Worm (Caenorhabditis elegans): ENCODE results near the gene F09B12.5.

F09B12.5 gene

ce11 chrX:15047541-15047940, 37.0 kb upstream of the F09B12.5 start:
- TF ChIP-seq T22C8.4 (GFP tag; IDR thresholded peaks at IDR 0.05) (no peak), ref-1 (GFP tag; conservative IDR thresholded peaks at IDR 0.05) (no peak), flt-1 (GFP tag; IDR thresholded peaks at IDR 0.05) (no peak), cog-1 (tag; optimal IDR thresholded peaks at IDR 0.05) (no peak), tab-1 (GFP tag; IDR thresholded peaks at IDR 0.05) (no peak), ztf-29 (GFP tag; IDR thresholded peaks at IDR 0.05) (no peak), med-1 (GFP tag; optimal IDR thresholded peaks at IDR 0.05; ENCODE audit: insufficient read depth) (no peak), ztf-23 (GFP tag; IDR thresholded peaks at IDR 0.05) (no peak)

DNA sequence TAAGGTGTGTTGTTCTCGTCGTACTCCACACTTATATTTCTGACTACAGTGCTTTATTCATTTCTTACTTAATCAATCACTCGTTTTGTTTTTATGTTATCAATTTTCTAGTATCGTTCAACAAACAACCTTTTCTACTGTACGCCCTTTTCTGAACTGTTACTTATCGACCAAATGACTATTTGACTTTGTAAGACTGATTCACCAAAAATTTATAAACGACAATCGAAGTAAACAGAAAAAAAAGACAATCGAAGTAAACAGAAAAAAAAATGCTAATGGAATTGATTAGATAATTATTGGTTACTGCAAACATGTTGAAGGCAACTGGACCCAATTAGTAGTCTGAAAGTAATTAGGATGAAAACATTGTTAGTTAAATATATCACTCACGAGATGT, 34.5 kb upstream of the F09B12.5 start:
- TF ChIP-seq tab-1 (GFP tag; IDR thresholded peaks at IDR 0.05), result no peak
- TF ChIP-seq ztf-29 (GFP tag; IDR thresholded peaks at IDR 0.05), result no peak
- TF ChIP-seq cog-1 (tag; optimal IDR thresholded peaks at IDR 0.05), result no peak
- no peak for TF ChIP-seq ref-1 (GFP tag; conservative IDR thresholded peaks at IDR 0.05)
- no peak for TF ChIP-seq ztf-23 (GFP tag; IDR thresholded peaks at IDR 0.05)
- no peak for TF ChIP-seq T22C8.4 (GFP tag; IDR thresholded peaks at IDR 0.05)
- TF ChIP-seq med-1 (GFP tag; optimal IDR thresholded peaks at IDR 0.05; ENCODE audit: insufficient read depth), result no peak
- no peak for TF ChIP-seq flt-1 (GFP tag; IDR thresholded peaks at IDR 0.05)
- no peak for TF ChIP-seq klf-2 (GFP tag; conservative IDR thresholded peaks at IDR 0.05)

- TF ChIP-seq ztf-29 (GFP tag; IDR thresholded peaks at IDR 0.05), result no peak
- TF ChIP-seq cog-1 (tag; optimal IDR thresholded peaks at IDR 0.05), result no peak
- no peak for TF ChIP-seq klf-2 (GFP tag; conservative IDR thresholded peaks at IDR 0.05)
- no peak for TF ChIP-seq med-1 (GFP tag; optimal IDR thresholded peaks at IDR 0.05; ENCODE audit: insufficient read depth)
- TF ChIP-seq ztf-23 (GFP tag; IDR thresholded peaks at IDR 0.05), result no peak
Observed at ce11 chrX:15052385-15052784, 32.1 kb upstream of the F09B12.5 start, which contains the start of gene H03G16.6. Gene H03G16.6, plus strand, starts transcription at chrX:15052685.

DNA sequence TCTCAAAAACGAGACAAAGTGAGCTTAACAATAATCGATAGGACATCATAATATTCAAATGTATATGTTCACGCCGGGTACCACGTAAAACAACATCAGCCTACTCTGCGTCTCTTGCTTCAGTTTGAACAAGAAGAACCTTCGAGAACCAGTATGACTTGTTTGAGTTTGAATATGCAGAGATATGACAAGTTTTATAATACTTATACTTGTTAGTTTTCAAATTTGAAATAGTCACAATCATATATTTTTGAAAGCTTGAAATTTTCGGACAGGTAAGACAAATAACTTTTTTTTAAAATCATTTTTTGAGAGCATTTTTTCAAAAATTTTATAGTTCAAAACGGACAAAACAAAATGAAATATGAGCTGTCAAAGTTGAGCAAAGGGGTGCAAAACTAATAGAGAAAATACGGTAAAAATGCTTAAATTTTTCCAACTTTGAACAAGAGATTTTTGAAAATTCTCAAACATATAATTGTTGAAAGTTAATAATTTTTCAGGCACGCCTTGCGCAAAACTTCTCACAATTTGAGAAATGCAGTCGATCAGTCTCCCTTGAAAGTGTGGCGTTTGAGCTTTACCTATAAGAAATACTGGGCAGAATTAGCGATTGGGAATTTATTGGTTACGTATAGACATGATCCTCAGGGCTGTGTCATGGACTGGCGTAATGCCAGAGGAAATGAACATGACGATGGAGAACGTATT, 31.1 kb upstream of the F09B12.5 start, which contains the start of gene H03G16.1:
H03G16.1 (plus strand) TSS at position 661 of the 711 bp plus-strand sequence.
- no peak for TF ChIP-seq ztf-23 (GFP tag; IDR thresholded peaks at IDR 0.05)
- TF ChIP-seq klf-2 (GFP tag; conservative IDR thresholded peaks at IDR 0.05), result no peak
- no peak for TF ChIP-seq flt-1 (GFP tag; IDR thresholded peaks at IDR 0.05)
- TF ChIP-seq cog-1 (tag; optimal IDR thresholded peaks at IDR 0.05), result no peak
- TF ChIP-seq ztf-29 (GFP tag; IDR thresholded peaks at IDR 0.05), result no peak
- no peak for TF ChIP-seq tab-1 (GFP tag; IDR thresholded peaks at IDR 0.05)
- TF ChIP-seq ref-1 (GFP tag; conservative IDR thresholded peaks at IDR 0.05), result no peak
- no peak for TF ChIP-seq med-1 (GFP tag; optimal IDR thresholded peaks at IDR 0.05; ENCODE audit: insufficient read depth)
- no peak for TF ChIP-seq T22C8.4 (GFP tag; IDR thresholded peaks at IDR 0.05)

ce11 chrX:15055914-15056313, 28.6 kb upstream of the F09B12.5 start, which contains the start of gene H03G16.7:
Gene H03G16.7, minus strand, starts transcription at chrX:15056014.
- TF ChIP-seq ztf-23 (GFP tag; IDR thresholded peaks at IDR 0.05) (no peak), flt-1 (GFP tag; IDR thresholded peaks at IDR 0.05) (no peak), cog-1 (tag; optimal IDR thresholded peaks at IDR 0.05) (no peak), tab-1 (GFP tag; IDR thresholded peaks at IDR 0.05) (no peak), ztf-29 (GFP tag; IDR thresholded peaks at IDR 0.05) (no peak), ref-1 (GFP tag; conservative IDR thresholded peaks at IDR 0.05) (no peak), klf-2 (GFP tag; conservative IDR thresholded peaks at IDR 0.05) (no peak), T22C8.4 (GFP tag; IDR thresholded peaks at IDR 0.05) (no peak), med-1 (GFP tag; optimal IDR thresholded peaks at IDR 0.05; ENCODE audit: insufficient read depth) (no peak)

- TF ChIP-seq T22C8.4 (GFP tag; IDR thresholded peaks at IDR 0.05), result no peak
- TF ChIP-seq ztf-29 (GFP tag; IDR thresholded peaks at IDR 0.05), result no peak
- no peak for TF ChIP-seq med-1 (GFP tag; optimal IDR thresholded peaks at IDR 0.05; ENCODE audit: insufficient read depth)
- no peak for TF ChIP-seq ztf-23 (GFP tag; IDR thresholded peaks at IDR 0.05)
- TF ChIP-seq klf-2 (GFP tag; conservative IDR thresholded peaks at IDR 0.05), result no peak
- TF ChIP-seq cog-1 (tag; optimal IDR thresholded peaks at IDR 0.05), result no peak
- no peak for TF ChIP-seq ref-1 (GFP tag; conservative IDR thresholded peaks at IDR 0.05)
- no peak for TF ChIP-seq flt-1 (GFP tag; IDR thresholded peaks at IDR 0.05)
- TF ChIP-seq tab-1 (GFP tag; IDR thresholded peaks at IDR 0.05), result no peak
Observed at ce11 chrX:15056737-15057136, 27.8 kb upstream of the F09B12.5 start, which contains the start of gene H03G16.5. Gene H03G16.5, minus strand, starts transcription at chrX:15056837.

DNA sequence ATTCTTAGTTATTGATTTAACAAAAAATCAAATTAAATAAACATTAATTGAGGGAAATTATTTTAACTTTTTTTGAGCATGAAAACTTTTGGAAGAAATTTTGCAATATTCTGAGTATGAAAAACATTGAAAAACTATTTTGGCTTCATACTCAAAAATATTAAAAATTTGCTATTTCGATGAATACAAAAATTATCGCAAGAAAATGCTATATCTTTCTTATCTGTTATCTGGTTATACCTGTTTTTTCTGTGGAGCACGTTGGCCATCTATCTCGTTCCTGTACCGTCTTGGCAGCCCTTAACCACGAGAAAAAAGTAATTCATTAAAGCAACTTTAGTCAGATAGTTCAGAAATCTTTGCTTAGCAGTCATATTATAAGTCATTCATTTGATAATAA, 26.6 kb upstream of the F09B12.5 start:
- TF ChIP-seq ztf-29 (GFP tag; IDR thresholded peaks at IDR 0.05) (no peak), med-1 (GFP tag; optimal IDR thresholded peaks at IDR 0.05; ENCODE audit: insufficient read depth) (no peak), T22C8.4 (GFP tag; IDR thresholded peaks at IDR 0.05) (no peak), flt-1 (GFP tag; IDR thresholded peaks at IDR 0.05) (no peak), tab-1 (GFP tag; IDR thresholded peaks at IDR 0.05) (no peak), ref-1 (GFP tag; conservative IDR thresholded peaks at IDR 0.05) (no peak), klf-2 (GFP tag; conservative IDR thresholded peaks at IDR 0.05) (no peak), ztf-23 (GFP tag; IDR thresholded peaks at IDR 0.05) (no peak), cog-1 (tag; optimal IDR thresholded peaks at IDR 0.05) (no peak)

- TF ChIP-seq med-1 (GFP tag; optimal IDR thresholded peaks at IDR 0.05; ENCODE audit: insufficient read depth), result no peak
- TF ChIP-seq flt-1 (GFP tag; IDR thresholded peaks at IDR 0.05), result no peak
- TF ChIP-seq T22C8.4 (GFP tag; IDR thresholded peaks at IDR 0.05), result no peak
- no peak for TF ChIP-seq cog-1 (tag; optimal IDR thresholded peaks at IDR 0.05)
- TF ChIP-seq klf-2 (GFP tag; conservative IDR thresholded peaks at IDR 0.05), result no peak
- TF ChIP-seq tab-1 (GFP tag; IDR thresholded peaks at IDR 0.05), result no peak
- TF ChIP-seq ztf-23 (GFP tag; IDR thresholded peaks at IDR 0.05), result no peak
- TF ChIP-seq ref-1 (GFP tag; conservative IDR thresholded peaks at IDR 0.05), result no peak
- TF ChIP-seq ztf-29 (GFP tag; IDR thresholded peaks at IDR 0.05), result no peak
Observed at ce11 chrX:15060303-15060702, 24.2 kb upstream of the F09B12.5 start, which contains the start of gene fbxa-96. Gene fbxa-96, minus strand, starts transcription at chrX:15060403.

- TF ChIP-seq ref-1 (GFP tag; conservative IDR thresholded peaks at IDR 0.05), result no peak
- no peak for TF ChIP-seq cog-1 (tag; optimal IDR thresholded peaks at IDR 0.05)
- no peak for TF ChIP-seq tab-1 (GFP tag; IDR thresholded peaks at IDR 0.05)
- no peak for TF ChIP-seq T22C8.4 (GFP tag; IDR thresholded peaks at IDR 0.05)
- TF ChIP-seq med-1 (GFP tag; optimal IDR thresholded peaks at IDR 0.05; ENCODE audit: insufficient read depth), result no peak
- TF ChIP-seq ztf-29 (GFP tag; IDR thresholded peaks at IDR 0.05), result no peak
- TF ChIP-seq flt-1 (GFP tag; IDR thresholded peaks at IDR 0.05), result no peak
- no peak for TF ChIP-seq klf-2 (GFP tag; conservative IDR thresholded peaks at IDR 0.05)
- TF ChIP-seq ztf-23 (GFP tag; IDR thresholded peaks at IDR 0.05), result no peak
Observed at ce11 chrX:15069242-15069641, 15.3 kb upstream of the F09B12.5 start, which contains the start of gene mam-6. Gene mam-6, minus strand, starts transcription at chrX:15069342.
